Worm (Caenorhabditis elegans) whole organism, L3 larva: ENCODE results near the gene ccpp-6.

Experiments used
- R02D3.7 ChIP-seq: fragments of 150-350 bp; optimal IDR thresholded peaks from 2 replicates; lab custom pipeline; 2014; ENCODE audit warnings: missing biosample characterization, missing genetic modification characterization
- ama-1 ChIP-seq: fragments of 150-350 bp; optimal IDR thresholded peaks from 2 replicates; lab custom pipeline; 2018
- egl-27 ChIP-seq: sonication (generic microtip); optimal IDR thresholded peaks from 4 replicates; lab custom pipeline; 2017; ENCODE audit warnings: missing biosample characterization, missing genetic modification reagents, missing genetic modification characterization
- fkh-10 ChIP-seq: sonication (generic microtip); optimal IDR thresholded peaks from 2 replicates; lab custom pipeline; 2017; ENCODE audit warnings: missing biosample characterization, missing genetic modification reagents, missing genetic modification characterization
- fkh-2 ChIP-seq: fragments of 150-350 bp; optimal IDR thresholded peaks from 2 replicates; lab custom pipeline; 2014; ENCODE audit warnings: missing biosample characterization, missing genetic modification reagents, missing genetic modification characterization
- fos-1 ChIP-seq: fragments of 150-350 bp; optimal IDR thresholded peaks from 2 replicates; lab custom pipeline; 2014; ENCODE audit warnings: missing biosample characterization, missing genetic modification characterization
- lin-39 ChIP-seq: fragments of 150-350 bp; optimal IDR thresholded peaks from 2 replicates; lab custom pipeline; 2018; ENCODE audit warnings: missing biosample characterization, missing genetic modification reagents, missing genetic modification characterization
- nhr-12 ChIP-seq: fragments of 150-350 bp; optimal IDR thresholded peaks from 2 replicates; lab custom pipeline; 2014; ENCODE audit warnings: missing biosample characterization, missing genetic modification characterization
- nhr-43 ChIP-seq: sonication (generic microtip); optimal IDR thresholded peaks from 2 replicates; lab custom pipeline; 2016; ENCODE audit warnings: mild to moderate bottlenecking, missing genetic modification characterization, missing compliant biosample characterization; ENCODE audit not compliant: poor library complexity, severe bottlenecking
- nhr-77 ChIP-seq: fragments of 150-350 bp; optimal IDR thresholded peaks from 2 replicates; lab custom pipeline; 2014; ENCODE audit warnings: missing biosample characterization, missing genetic modification characterization
- unc-62 ChIP-seq: fragments of 150-350 bp; sonication (generic microtip); optimal IDR thresholded peaks from 4 replicates; lab custom pipeline; 2014; ENCODE audit warnings: missing biosample characterization, missing genetic modification reagents, missing genetic modification characterization

DNA sequence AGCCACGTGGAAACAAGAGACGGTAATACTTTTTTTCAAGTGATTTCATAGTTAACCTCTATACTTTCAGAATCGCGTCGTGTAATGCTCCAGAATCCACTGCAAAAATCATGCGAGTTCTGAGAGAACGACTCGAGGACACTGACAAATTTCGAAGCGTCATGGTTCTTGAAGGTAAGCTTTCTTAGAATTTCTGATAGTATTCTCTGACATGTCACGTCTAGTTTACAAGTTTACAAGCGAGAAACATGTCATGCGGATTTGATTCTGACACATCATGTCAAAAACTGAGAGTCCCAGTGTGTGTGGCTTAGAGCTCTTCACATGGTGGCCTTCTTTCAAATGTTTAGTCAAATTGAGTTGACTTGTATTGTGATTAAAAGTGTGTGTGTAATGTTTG lies 52.5 kb downstream of the ccpp-6 start:
- TF ChIP-seq nhr-12 (tag; lab: Kevin White, UChicago) (no peak), nhr-77 (no peak), ama-1 (no peak), fkh-10 (no peak), lin-39 (no peak), egl-27 (tag; lab: Kevin White, UChicago) (no peak), unc-62 (GFP tag; lab: Kevin White, UChicago) (no peak), R02D3.7 (tag; lab: Kevin White, UChicago) (no peak), nhr-43 (tag; lab: Kevin White, UChicago) (no peak), fos-1 (tag; lab: Kevin White, UChicago) (no peak), fkh-2 (tag; lab: Kevin White, UChicago) (no peak)
